Worm (Caenorhabditis elegans) whole organism, L4 larva: ENCODE data around the gene C15F1.2.

Experiments used
- F44E2.7 ChIP-seq: fragments of 200-800 bp; sonication (Bioruptor generic); IDR thresholded peaks from 2 replicates; pipeline ENCODE4 v2.1.2; 2022; ENCODE audit warnings: missing genetic modification characterization, missing compliant biosample characterization
- T20F7.1 ChIP-seq: fragments of 200-800 bp; sonication (Bioruptor generic); optimal IDR thresholded peaks from 2 replicates; lab custom pipeline; 2018; ENCODE audit warnings: mild to moderate bottlenecking, missing genetic modification characterization, missing compliant biosample characterization
- T26A8.4 ChIP-seq: fragments of 200-800 bp; sonication (Bioruptor generic); IDR thresholded peaks from 2 replicates; pipeline ENCODE4 v1.3.6; 2022; ENCODE audit warnings: missing genetic modification characterization, missing compliant biosample characterization
- Y48G9A.11 ChIP-seq: fragments of 200-800 bp; sonication (Bioruptor generic); IDR thresholded peaks from 2 replicates; pipeline ENCODE4 v1.3.6; 2022; ENCODE audit warnings: missing genetic modification reagents, missing genetic modification characterization, missing compliant biosample characterization
- ZK546.5 ChIP-seq, 2 experiments: sonication (generic microtip); optimal IDR thresholded peaks; 2 replicates each; lab custom pipeline; 2017; ENCODE audit warnings: missing biosample characterization in 2 of 2, missing genetic modification characterization in 2 of 2
- aha-1 ChIP-seq: fragments of 150-350 bp; peaks from one replicate; lab custom pipeline; 2014; ENCODE audit warnings: missing biosample characterization, missing genetic modification characterization
- aly-2 ChIP-seq: sonication (generic microtip); optimal IDR thresholded peaks from 2 replicates; lab custom pipeline; 2018; ENCODE audit warnings: missing biosample characterization, missing genetic modification characterization
- ceh-32 ChIP-seq: sonication (generic microtip); optimal IDR thresholded peaks from 2 replicates; lab custom pipeline; 2016; ENCODE audit warnings: mild to moderate bottlenecking, missing genetic modification characterization, missing compliant biosample characterization; ENCODE audit not compliant: poor library complexity
- ceh-44 ChIP-seq: fragments of 200-800 bp; sonication (Bioruptor generic); IDR thresholded peaks from 2 replicates; pipeline ENCODE4 v1.3.6; 2022; ENCODE audit warnings: missing genetic modification reagents, missing genetic modification characterization, missing compliant biosample characterization
- daf-16 ChIP-seq, 3 experiments: sonication (generic microtip); optimal IDR thresholded peaks; 2 replicates each; lab custom pipeline; 2016 to 2017; ENCODE audit warnings: missing genetic modification characterization in 3 of 3, missing genetic modification reagents in 3 of 3, mild to moderate bottlenecking in 2 of 3, missing compliant biosample characterization in 2 of 3, missing biosample characterization in 1 of 3, moderate library complexity in 1 of 3
- daf-19 ChIP-seq: fragments of 200-800 bp; sonication (Bioruptor generic); conservative IDR thresholded peaks from 2 replicates; pipeline ENCODE4 v1.3.6; 2022; ENCODE audit warnings: missing genetic modification characterization, missing compliant biosample characterization
- dmd-6 ChIP-seq: fragments of 200-800 bp; sonication (Bioruptor generic); IDR thresholded peaks from 2 replicates; pipeline ENCODE4 v1.3.6; 2022; ENCODE audit warnings: missing genetic modification reagents, missing genetic modification characterization, missing compliant biosample characterization
- dmd-8 ChIP-seq: fragments of 200-800 bp; sonication (Bioruptor generic); IDR thresholded peaks from 2 replicates; pipeline ENCODE4 v1.3.6; 2022; ENCODE audit warnings: missing genetic modification characterization, missing compliant biosample characterization
- dmd-9 ChIP-seq: fragments of 200-800 bp; sonication (Bioruptor generic); IDR thresholded peaks from 2 replicates; pipeline ENCODE4 v1.3.6; 2022; ENCODE audit warnings: missing genetic modification reagents, missing genetic modification characterization, missing compliant biosample characterization
- dpl-1 ChIP-seq: fragments of 150-350 bp; optimal IDR thresholded peaks from 2 replicates; lab custom pipeline; 2014; ENCODE audit warnings: missing biosample characterization, missing genetic modification reagents, missing genetic modification characterization
- dve-1 ChIP-seq: sonication (generic microtip); optimal IDR thresholded peaks from 2 replicates; lab custom pipeline; 2017; ENCODE audit warnings: antibody characterized with exemption, mild to moderate bottlenecking, missing genetic modification characterization, missing compliant biosample characterization; ENCODE audit not compliant: insufficient read depth
- egl-27 ChIP-seq: sonication (generic microtip); optimal IDR thresholded peaks from 3 replicates; lab custom pipeline; 2017; ENCODE audit warnings: missing biosample characterization, missing genetic modification reagents, missing genetic modification characterization
- hlh-11 ChIP-seq: fragments of 200-800 bp; sonication (Bioruptor generic); optimal IDR thresholded peaks from 2 replicates; lab custom pipeline; 2018; ENCODE audit warnings: mild to moderate bottlenecking, missing genetic modification characterization, missing compliant biosample characterization
- hlh-30 ChIP-seq: sonication (generic microtip); optimal IDR thresholded peaks from 2 replicates; lab custom pipeline; 2017; ENCODE audit warnings: antibody characterized with exemption, mild to moderate bottlenecking, missing genetic modification characterization, missing compliant biosample characterization; ENCODE audit not compliant: insufficient read depth
- hmg-1.1 ChIP-seq: fragments of 200-800 bp; sonication (Bioruptor generic); IDR thresholded peaks from 2 replicates; pipeline ENCODE4 v1.3.6; 2022; ENCODE audit warnings: missing genetic modification reagents, missing genetic modification characterization, missing compliant biosample characterization
- lin-13 ChIP-seq: fragments of 150-350 bp; optimal IDR thresholded peaks from 2 replicates; lab custom pipeline; 2014; ENCODE audit warnings: missing biosample characterization, missing genetic modification reagents, missing genetic modification characterization
- lin-38 ChIP-seq: fragments of 200-800 bp; sonication (Bioruptor generic); IDR thresholded peaks from 2 replicates; pipeline ENCODE4 v1.3.6; 2022; ENCODE audit warnings: missing genetic modification reagents, missing genetic modification characterization, missing compliant biosample characterization
- lsy-2 ChIP-seq, 2 experiments: fragments of 150-350 bp in 1 of 2; sonication (generic microtip) in 1 of 2; optimal IDR thresholded peaks; 2 replicates each; lab custom pipeline; 2014 to 2017; ENCODE audit warnings: missing biosample characterization in 2 of 2, missing genetic modification characterization in 2 of 2
- mep-1 ChIP-seq: fragments of 150-350 bp; sonication (generic microtip); optimal IDR thresholded peaks from 3 replicates; lab custom pipeline; 2014; ENCODE audit warnings: missing biosample characterization, missing genetic modification characterization
- mes-2 ChIP-seq: sonication (generic microtip); optimal IDR thresholded peaks from 2 replicates; lab custom pipeline; 2016; ENCODE audit warnings: missing genotype, mild to moderate bottlenecking, missing genetic modification characterization, missing compliant biosample characterization; ENCODE audit not compliant: poor library complexity, severe bottlenecking
- mxl-2 ChIP-seq: fragments of 200-800 bp; sonication (Bioruptor generic); conservative IDR thresholded peaks from 2 replicates; pipeline ENCODE4 v1.3.6; 2022; ENCODE audit warnings: missing genetic modification reagents, missing genetic modification characterization, missing compliant biosample characterization
- mxl-3 ChIP-seq: fragments of 200-800 bp; sonication (Bioruptor generic); optimal IDR thresholded peaks from 2 replicates; lab custom pipeline; 2018; ENCODE audit warnings: mild to moderate bottlenecking, missing genetic modification characterization, missing compliant biosample characterization
- nhr-102 ChIP-seq: sonication (generic microtip); optimal IDR thresholded peaks from 2 replicates; lab custom pipeline; 2016; ENCODE audit warnings: mild to moderate bottlenecking, missing genetic modification characterization, moderate library complexity, missing compliant biosample characterization
- nhr-11 ChIP-seq: fragments of 150-350 bp; optimal IDR thresholded peaks from 2 replicates; lab custom pipeline; 2014; ENCODE audit warnings: missing biosample characterization, missing genetic modification characterization
- nhr-111 ChIP-seq: fragments of 200-800 bp; sonication (Bioruptor generic); optimal IDR thresholded peaks from 2 replicates; lab custom pipeline; 2018; ENCODE audit warnings: mild to moderate bottlenecking, missing genetic modification characterization, missing compliant biosample characterization
- nhr-237 ChIP-seq: sonication (generic microtip); optimal IDR thresholded peaks from 2 replicates; lab custom pipeline; 2017; ENCODE audit warnings: missing biosample characterization, missing genetic modification characterization
- nhr-25 ChIP-seq: sonication (generic microtip); optimal IDR thresholded peaks from 2 replicates; lab custom pipeline; 2017; ENCODE audit warnings: missing genetic modification characterization, mild to moderate bottlenecking, missing compliant biosample characterization, antibody characterized with exemption, moderate library complexity, borderline replicate concordance; ENCODE audit not compliant: insufficient read depth
- nhr-28 ChIP-seq: fragments of 150-350 bp; optimal IDR thresholded peaks from 2 replicates; lab custom pipeline; 2014; ENCODE audit warnings: missing biosample characterization, missing genetic modification characterization
- nhr-77 ChIP-seq: fragments of 150-350 bp; optimal IDR thresholded peaks from 2 replicates; lab custom pipeline; 2014; ENCODE audit warnings: missing biosample characterization, missing genetic modification characterization
- pha-4 ChIP-seq, 2 experiments: fragments of 150-350 bp in 1 of 2; fragments of 200-800 bp in 1 of 2; sonication (Bioruptor generic) in 1 of 2; IDR thresholded peaks in 1 of 2; optimal IDR thresholded peaks in 1 of 2; 2 replicates each; pipeline versions ENCODE4 v1.3.6 to Lab custom; 2014 to 2022; ENCODE audit warnings: missing genetic modification characterization in 2 of 2, missing genetic modification reagents in 2 of 2, missing biosample characterization in 1 of 2, missing compliant biosample characterization in 1 of 2
- php-3 ChIP-seq: fragments of 200-800 bp; sonication (Bioruptor generic); IDR thresholded peaks from 2 replicates; pipeline ENCODE4 v1.3.6; 2022; ENCODE audit warnings: missing genetic modification reagents, missing genetic modification characterization, missing compliant biosample characterization
- pqm-1 ChIP-seq: sonication (generic microtip); optimal IDR thresholded peaks from 2 replicates; lab custom pipeline; 2017; ENCODE audit warnings: missing biosample characterization, missing genetic modification characterization
- rbr-2 ChIP-seq: sonication (generic microtip); optimal IDR thresholded peaks from 2 replicates; lab custom pipeline; 2016; ENCODE audit warnings: missing genotype, missing genetic modification characterization, missing compliant biosample characterization
- saeg-2 ChIP-seq: fragments of 200-800 bp; sonication (Bioruptor generic); IDR thresholded peaks from 2 replicates; pipeline ENCODE4 v1.3.6; 2022; ENCODE audit warnings: missing genetic modification reagents, missing genetic modification characterization, missing compliant biosample characterization
- spr-1 ChIP-seq: sonication (generic microtip); optimal IDR thresholded peaks from 2 replicates; lab custom pipeline; 2016; ENCODE audit warnings: mild to moderate bottlenecking, missing genetic modification characterization, missing compliant biosample characterization
- zfp-2 ChIP-seq: sonication (generic microtip); optimal IDR thresholded peaks from 2 replicates; lab custom pipeline; 2016; ENCODE audit warnings: mild to moderate bottlenecking, missing genetic modification characterization, missing compliant biosample characterization
- zfp-3 ChIP-seq: fragments of 200-800 bp; sonication (Bioruptor generic); conservative IDR thresholded peaks from 2 replicates; pipeline ENCODE4 v1.3.6; 2022; ENCODE audit warnings: missing genetic modification reagents, missing genetic modification characterization, missing compliant biosample characterization
- zip-2 ChIP-seq: fragments of 150-350 bp; optimal IDR thresholded peaks from 2 replicates; lab custom pipeline; 2014; ENCODE audit warnings: missing biosample characterization, missing genetic modification characterization

The C15F1.2 gene

DNA sequence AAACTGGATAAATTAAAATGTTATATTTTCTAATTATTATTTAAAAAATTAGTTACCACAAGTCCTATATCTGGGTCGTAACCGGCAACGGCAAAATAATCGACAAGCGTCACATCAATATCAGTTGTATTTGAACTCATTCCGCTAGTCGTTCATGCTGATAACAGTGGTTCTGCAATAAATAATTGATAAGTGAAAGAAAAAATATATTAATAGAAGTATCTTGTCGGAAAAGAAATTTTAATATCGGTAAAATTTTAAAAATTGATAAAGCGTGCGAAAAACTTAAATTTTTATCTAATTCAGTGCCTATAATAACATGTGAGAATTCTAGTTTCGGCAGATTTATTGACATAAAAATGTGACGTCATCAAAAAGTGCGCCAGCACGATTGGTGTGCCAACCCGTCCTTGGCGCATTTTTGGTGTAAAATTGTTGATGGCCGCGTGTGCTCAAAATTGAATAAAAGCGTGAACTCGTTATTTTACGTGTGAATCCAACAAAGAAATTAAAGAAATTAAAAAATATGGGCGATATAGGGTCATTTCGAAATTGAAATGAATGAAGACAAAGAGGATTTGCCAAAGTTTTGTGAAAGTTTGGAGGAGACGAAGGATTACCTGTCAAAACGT, 42.7 kb downstream of the C15F1.2 start, which contains the start of the genes lst-6 and lst-5 (continued):
- TF ChIP-seq dve-1 (tag; lab: Kevin White, UChicago) (peak; percentile 55), daf-19 (GFP tag; lab: Robert Waterston, UW) (no peak), nhr-28 (tag; lab: Kevin White, UChicago) (peak; percentile 50), dmd-8 (no peak), zfp-2 (tag; lab: Kevin White, UChicago) (no peak), nhr-237 (tag; lab: Kevin White, UChicago) (no peak), nhr-111 (no peak), mxl-2 (GFP tag; lab: Robert Waterston, UW) (no peak), zfp-3 (no peak), php-3 (GFP tag; lab: Robert Waterston, UW) (peak; percentile 38; the same call in 1 of the 2 replicates), dmd-9 (GFP tag; lab: Robert Waterston, UW) (no peak), hmg-1.1 (GFP tag; lab: Robert Waterston, UW) (no peak), mes-2 (tag; lab: Kevin White, UChicago) (peak; percentile 71), zip-2 (tag; lab: Kevin White, UChicago) (no peak), nhr-25 (tag; lab: Kevin White, UChicago) (no peak), aha-1 (tag; lab: Kevin White, UChicago) (peak; percentile 62), ZK546.5 (tag; optimal IDR thresholded peaks at IDR 0.05; lab: Kevin White, UChicago) (no peak), ceh-32 (no peak), mxl-3 (GFP tag; lab: Kevin White, UChicago) (peak; percentile 19), F44E2.7 (GFP tag; lab: Robert Waterston, UW) (no peak), hlh-11 (peak; percentile 73), lsy-2 (tag; optimal IDR thresholded peaks at IDR 0.05; lab: Kevin White, UChicago) (peak; percentile 39 to 86), pha-4 (GFP tag; IDR thresholded peaks at IDR 0.05; lab: Robert Waterston, UW) (no peak), pha-4 (tag; optimal IDR thresholded peaks at IDR 0.05; lab: Kevin White, UChicago) (no peak), Y48G9A.11 (no peak), ceh-44 (no peak), lin-13 (GFP tag; lab: Kevin White, UChicago) (peak; percentile 6), egl-27 (tag; lab: Kevin White, UChicago) (no peak)

DNA sequence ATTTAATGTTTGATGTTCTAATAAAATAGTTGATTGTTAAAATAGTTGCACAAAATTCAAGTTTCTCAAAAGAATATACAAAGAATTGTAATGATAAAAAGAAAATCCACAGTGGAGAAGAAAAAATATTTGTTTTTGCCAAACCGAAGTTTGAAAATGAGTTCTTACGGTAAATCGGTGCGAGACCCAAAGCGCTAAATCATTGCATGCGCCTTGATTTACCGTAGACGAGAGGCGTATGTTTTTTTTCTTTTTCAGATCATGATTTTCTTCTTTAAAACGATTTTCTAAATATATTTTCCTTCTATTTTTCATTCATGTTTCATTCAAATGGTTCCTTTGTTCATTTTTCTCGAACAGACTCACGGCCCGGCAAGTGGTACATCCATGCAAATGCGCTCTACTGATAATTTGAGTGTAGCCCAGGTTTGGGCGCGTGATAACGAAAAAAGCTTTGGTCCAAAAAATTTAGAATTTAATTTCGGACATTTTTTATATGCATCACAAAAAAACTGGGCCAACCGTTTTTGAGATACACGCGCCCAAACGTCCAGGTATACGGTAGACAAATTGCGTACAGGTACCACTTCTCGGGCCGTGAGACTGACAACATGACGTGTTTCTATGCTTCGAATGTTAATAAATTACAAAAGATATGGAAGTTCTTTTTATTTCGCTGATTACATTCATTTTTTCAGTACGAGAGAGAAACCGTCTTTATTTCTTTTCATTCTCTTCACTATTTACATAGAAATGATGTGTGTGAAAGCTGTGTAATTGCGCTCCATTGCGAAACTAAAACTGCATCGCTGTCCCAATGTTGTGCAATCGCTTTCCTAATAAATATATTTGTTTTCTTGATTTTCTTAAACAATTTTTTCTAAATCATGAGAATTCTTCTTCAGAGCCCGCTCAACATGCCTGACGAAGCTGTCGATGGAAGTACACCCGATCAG, 45.4 kb downstream of the C15F1.2 start, which contains the start of gene znf-598:
Gene znf-598 (plus strand): TSS at position 906 of the 956 bp plus-strand sequence.
- TF ChIP-seq aly-2 (tag; lab: Kevin White, UChicago) = no peak
- TF ChIP-seq spr-1 (tag; lab: Kevin White, UChicago) = no peak
- peak; percentile 76 for TF ChIP-seq pqm-1 (tag; lab: Kevin White, UChicago)
- TF ChIP-seq mes-2 (tag; lab: Kevin White, UChicago) = peak; percentile 50
- peak; percentile 56 for TF ChIP-seq hlh-11
- TF ChIP-seq daf-19 (GFP tag; lab: Robert Waterston, UW) = no peak
- TF ChIP-seq Y48G9A.11 = no peak
- TF ChIP-seq rbr-2 (tag; lab: Kevin White, UChicago) = peak; percentile 19
- peak; percentile 84 for TF ChIP-seq aha-1 (tag; lab: Kevin White, UChicago)
- no peak for TF ChIP-seq nhr-102
- peak; percentile 69 for TF ChIP-seq nhr-28 (tag; lab: Kevin White, UChicago)
- peak; percentile 25 for TF ChIP-seq dpl-1 (GFP tag; lab: Kevin White, UChicago)
- peak; percentile 67 for TF ChIP-seq T20F7.1
- peak; percentile 57 for TF ChIP-seq nhr-77
- TF ChIP-seq dmd-6 = peak; percentile 63
- TF ChIP-seq pha-4 (GFP tag; IDR thresholded peaks at IDR 0.05; lab: Robert Waterston, UW) = no peak
- peak; percentile 24 for TF ChIP-seq pha-4 (tag; optimal IDR thresholded peaks at IDR 0.05; lab: Kevin White, UChicago)
- no peak for TF ChIP-seq zfp-3
- peak; percentile 19 for TF ChIP-seq hlh-30
- no peak for TF ChIP-seq saeg-2 (GFP tag; lab: Robert Waterston, UW)
- peak; percentile 94 for TF ChIP-seq zip-2 (tag; lab: Kevin White, UChicago)
- no peak for TF ChIP-seq daf-16 (GFP tag; optimal IDR thresholded peaks at IDR 0.05; lab: Kevin White, UChicago)
- TF ChIP-seq daf-16 (tag; optimal IDR thresholded peaks at IDR 0.05; lab: Kevin White, UChicago) = peak; percentile 74
- peak; percentile 29 for TF ChIP-seq nhr-11 (tag; lab: Kevin White, UChicago)
- peak; percentile 61 for TF ChIP-seq mep-1 (tag; lab: Kevin White, UChicago)
- peak; percentile 90 for TF ChIP-seq lin-38 (GFP tag; lab: Robert Waterston, UW)
- no peak for TF ChIP-seq T26A8.4 (GFP tag; lab: Robert Waterston, UW)
- TF ChIP-seq dve-1 (tag; lab: Kevin White, UChicago) = peak; percentile 58
- TF ChIP-seq nhr-237 (tag; lab: Kevin White, UChicago) = no peak
